Worm (Caenorhabditis elegans) whole organism, early embryonic: Measurements from ENCODE around the gene ubc-21.

Experiments
- B0310.2 ChIP-seq: sonication (generic microtip); optimal IDR thresholded peaks from 2 replicates; lab custom pipeline; 2016; ENCODE audit warnings: mild to moderate bottlenecking, missing genetic modification characterization, missing compliant biosample characterization
- F13C5.2 ChIP-seq: sonication (generic microtip); optimal IDR thresholded peaks from 2 replicates; lab custom pipeline; 2017; ENCODE audit warnings: mild to moderate bottlenecking, missing genetic modification characterization, inconsistent platforms, missing compliant biosample characterization
- aly-1 ChIP-seq: sonication (generic microtip); optimal IDR thresholded peaks from 2 replicates; lab custom pipeline; 2016; ENCODE audit warnings: missing genetic modification characterization, missing compliant biosample characterization
- ama-1 ChIP-seq: fragments of 150-350 bp; optimal IDR thresholded peaks from 2 replicates; lab custom pipeline; 2014
- ceh-13 ChIP-seq: fragments of 200-800 bp; sonication (Bioruptor generic); optimal IDR thresholded peaks from 2 replicates; lab custom pipeline; 2018; ENCODE audit warnings: mild to moderate bottlenecking, missing genetic modification characterization, missing compliant biosample characterization
- ceh-36 ChIP-seq: sonication (generic microtip); optimal IDR thresholded peaks from 2 replicates; lab custom pipeline; 2016; ENCODE audit warnings: missing genetic modification characterization, inconsistent platforms, missing compliant biosample characterization
- ets-7 ChIP-seq: sonication (generic microtip); optimal IDR thresholded peaks from 2 replicates; lab custom pipeline; 2016; ENCODE audit warnings: missing genotype, missing genetic modification characterization, missing compliant biosample characterization
- flt-1 ChIP-seq: fragments of 200-800 bp; sonication (Bioruptor generic); IDR thresholded peaks from 2 replicates; pipeline ENCODE4 v1.3.6; 2022; ENCODE audit warnings: missing genetic modification characterization, missing compliant biosample characterization
- hmbx-1 ChIP-seq: sonication (generic microtip); optimal IDR thresholded peaks from 2 replicates; lab custom pipeline; 2016; ENCODE audit warnings: mild to moderate bottlenecking, missing genetic modification characterization, missing compliant biosample characterization
- hmg-4 ChIP-seq: fragments of 200-800 bp; sonication (Bioruptor generic); optimal IDR thresholded peaks from 2 replicates; lab custom pipeline; 2018; ENCODE audit warnings: mild to moderate bottlenecking, missing genetic modification characterization, missing compliant biosample characterization
- hnd-1 ChIP-seq: sonication (generic microtip); optimal IDR thresholded peaks from 2 replicates; lab custom pipeline; 2016; ENCODE audit warnings: missing genetic modification characterization, missing compliant biosample characterization
- pes-1 ChIP-seq: fragments of 200-800 bp; sonication (Bioruptor generic); IDR thresholded peaks from 2 replicates; pipeline ENCODE4 v1.3.6; 2022; ENCODE audit warnings: missing genetic modification reagents, missing genetic modification characterization, missing compliant biosample characterization
- scrt-1 ChIP-seq: fragments of 200-800 bp; sonication (Bioruptor generic); IDR thresholded peaks from 2 replicates; pipeline ENCODE4 v1.3.6; 2022; ENCODE audit warnings: missing genetic modification characterization, missing compliant biosample characterization
- sea-1 ChIP-seq: fragments of 200-800 bp; sonication (Bioruptor generic); conservative IDR thresholded peaks from 2 replicates; pipeline ENCODE4 v1.3.6; 2022; ENCODE audit warnings: missing genetic modification characterization, missing compliant biosample characterization
- tbx-11 ChIP-seq: fragments of 200-800 bp; sonication (Bioruptor generic); IDR thresholded peaks from 2 replicates; pipeline ENCODE4 v1.3.6; 2022; ENCODE audit warnings: missing genetic modification characterization, missing compliant biosample characterization
- tbx-37 ChIP-seq: fragments of 200-800 bp; sonication (Bioruptor generic); conservative IDR thresholded peaks from 2 replicates; pipeline ENCODE4 v1.3.6; 2022; ENCODE audit warnings: missing genetic modification reagents, missing genetic modification characterization, missing compliant biosample characterization
- tra-4 ChIP-seq: sonication (generic microtip); optimal IDR thresholded peaks from 2 replicates; lab custom pipeline; 2017; ENCODE audit warnings: missing genetic modification characterization, missing compliant biosample characterization

ubc-21 gene

ce11 chrX:8866563-8866962, 2.9 kb upstream of the ubc-21 start, which contains the start of gene ins-9:
Gene ins-9 (minus strand): TSS chrX:8866663.
- TF ChIP-seq pes-1 (GFP tag; lab: Robert Waterston, UW): no peak
- TF ChIP-seq F13C5.2 (tag; lab: Kevin White, UChicago): no peak
- TF ChIP-seq hnd-1 (tag; lab: Kevin White, UChicago): no peak
- TF ChIP-seq hmbx-1 (tag; lab: Kevin White, UChicago): no peak
- no peak for TF ChIP-seq ama-1 (lab: Kevin White, UChicago)
- TF ChIP-seq scrt-1 (GFP tag; lab: Robert Waterston, UW): no peak
- TF ChIP-seq tbx-11: no peak
- no peak for TF ChIP-seq sea-1 (GFP tag; lab: Robert Waterston, UW)

- TF ChIP-seq hnd-1 (tag; lab: Kevin White, UChicago) (no peak), ama-1 (lab: Kevin White, UChicago) (no peak), ets-7 (no peak), ceh-13 (GFP tag; lab: Kevin White, UChicago) (no peak), hmg-4 (GFP tag; lab: Kevin White, UChicago) (no peak), tbx-11 (no peak), pes-1 (GFP tag; lab: Robert Waterston, UW) (no peak), F13C5.2 (tag; lab: Kevin White, UChicago) (no peak), hmbx-1 (tag; lab: Kevin White, UChicago) (no peak), sea-1 (GFP tag; lab: Robert Waterston, UW) (no peak), scrt-1 (GFP tag; lab: Robert Waterston, UW) (no peak)
Observed at ce11 chrX:8874748-8875147, 5.3 kb downstream of the ubc-21 start, which contains the start of gene C06E2.1. Gene C06E2.1 (minus strand): TSS chrX:8874848.

ce11 chrX:8875867-8876266, 6.4 kb downstream of the ubc-21 start:
- no peak for TF ChIP-seq ets-7
- TF ChIP-seq hmbx-1 (tag; lab: Kevin White, UChicago): no peak
- TF ChIP-seq aly-1 (tag; lab: Kevin White, UChicago): no peak
- TF ChIP-seq scrt-1 (GFP tag; lab: Robert Waterston, UW): no peak
- TF ChIP-seq hmg-4 (GFP tag; lab: Kevin White, UChicago): no peak
- TF ChIP-seq ama-1 (lab: Kevin White, UChicago): no peak
- no peak for TF ChIP-seq flt-1 (GFP tag; lab: Robert Waterston, UW)
- TF ChIP-seq ceh-13 (GFP tag; lab: Kevin White, UChicago): no peak

- no peak for TF ChIP-seq tbx-11
- TF ChIP-seq pes-1 (GFP tag; lab: Robert Waterston, UW): no peak
- no peak for TF ChIP-seq hnd-1 (tag; lab: Kevin White, UChicago)
- no peak for TF ChIP-seq ceh-13 (GFP tag; lab: Kevin White, UChicago)
- TF ChIP-seq flt-1 (GFP tag; lab: Robert Waterston, UW): no peak
- TF ChIP-seq ceh-36 (tag; lab: Kevin White, UChicago): no peak
- TF ChIP-seq tra-4: no peak
- TF ChIP-seq hmbx-1 (tag; lab: Kevin White, UChicago): no peak
- TF ChIP-seq sea-1 (GFP tag; lab: Robert Waterston, UW): no peak
- TF ChIP-seq F13C5.2 (tag; lab: Kevin White, UChicago): no peak
- TF ChIP-seq ama-1 (lab: Kevin White, UChicago): no peak
- no peak for TF ChIP-seq ets-7
- no peak for TF ChIP-seq hmg-4 (GFP tag; lab: Kevin White, UChicago)
- no peak for TF ChIP-seq aly-1 (tag; lab: Kevin White, UChicago)
- TF ChIP-seq tbx-37 (GFP tag; lab: Robert Waterston, UW): no peak
- TF ChIP-seq B0310.2 (tag; lab: Kevin White, UChicago): no peak
- TF ChIP-seq scrt-1 (GFP tag; lab: Robert Waterston, UW): no peak
Observed at ce11 chrX:8877162-8877561, 7.7 kb downstream of the ubc-21 start.

- TF ChIP-seq tbx-37 (GFP tag; lab: Robert Waterston, UW) (no peak), scrt-1 (GFP tag; lab: Robert Waterston, UW) (no peak), flt-1 (GFP tag; lab: Robert Waterston, UW) (no peak), ama-1 (lab: Kevin White, UChicago) (no peak), ets-7 (no peak), hmbx-1 (tag; lab: Kevin White, UChicago) (no peak), hnd-1 (tag; lab: Kevin White, UChicago) (no peak), ceh-13 (GFP tag; lab: Kevin White, UChicago) (no peak), F13C5.2 (tag; lab: Kevin White, UChicago) (no peak), tbx-11 (no peak), hmg-4 (GFP tag; lab: Kevin White, UChicago) (no peak), sea-1 (GFP tag; lab: Robert Waterston, UW) (no peak), ceh-36 (tag; lab: Kevin White, UChicago) (no peak), aly-1 (tag; lab: Kevin White, UChicago) (no peak), B0310.2 (tag; lab: Kevin White, UChicago) (no peak), pes-1 (GFP tag; lab: Robert Waterston, UW) (no peak), tra-4 (no peak)
Observed at ce11 chrX:8878709-8879108, 9.3 kb downstream of the ubc-21 start.

- TF ChIP-seq F13C5.2 (tag; lab: Kevin White, UChicago) (no peak), ceh-13 (GFP tag; lab: Kevin White, UChicago) (no peak), scrt-1 (GFP tag; lab: Robert Waterston, UW) (no peak), ets-7 (no peak), aly-1 (tag; lab: Kevin White, UChicago) (no peak), ama-1 (lab: Kevin White, UChicago) (no peak), pes-1 (GFP tag; lab: Robert Waterston, UW) (no peak), tbx-37 (GFP tag; lab: Robert Waterston, UW) (no peak), B0310.2 (tag; lab: Kevin White, UChicago) (no peak), ceh-36 (tag; lab: Kevin White, UChicago) (no peak), hmbx-1 (tag; lab: Kevin White, UChicago) (no peak), hnd-1 (tag; lab: Kevin White, UChicago) (no peak), hmg-4 (GFP tag; lab: Kevin White, UChicago) (no peak), flt-1 (GFP tag; lab: Robert Waterston, UW) (no peak), tbx-11 (no peak), sea-1 (GFP tag; lab: Robert Waterston, UW) (no peak), tra-4 (no peak)
Observed at ce11 chrX:8879349-8879748, 9.9 kb downstream of the ubc-21 start, which contains the start of gene C06E2.2. Gene C06E2.2 (plus strand): TSS chrX:8879649.
